Fruit fly (Drosophila melanogaster) whole organism, wandering third instar larva: ENCODE results near the gene CG33791.

ENCODE experiments used
- Abd-B ChIP-seq: fragments of >200 bp; optimal IDR thresholded peaks from 2 replicates; lab custom pipeline; 2017; ENCODE audit warnings: missing biosample characterization, missing genetic modification characterization
- CG32264 ChIP-seq: fragments of 200-800 bp; sonication (Bioruptor generic); optimal IDR thresholded peaks from 2 replicates; lab custom pipeline; 2016; ENCODE audit warnings: missing biosample characterization, missing genetic modification characterization
- CG9705 ChIP-seq: fragments of 200-800 bp; sonication (Bioruptor generic); optimal IDR thresholded peaks from 2 replicates; lab custom pipeline; 2018; ENCODE audit warnings: missing biosample characterization, mild to moderate bottlenecking, missing genetic modification characterization
- CrebA ChIP-seq: fragments of 200-800 bp; sonication (Bioruptor generic); optimal IDR thresholded peaks from 2 replicates; lab custom pipeline; 2016; ENCODE audit warnings: missing biosample characterization, mild to moderate bottlenecking, missing genetic modification characterization, borderline replicate concordance
- Dfd ChIP-seq: fragments of >200 bp; optimal IDR thresholded peaks from 2 replicates; lab custom pipeline; 2017; ENCODE audit warnings: missing biosample characterization, missing genetic modification characterization
- Dif ChIP-seq: fragments of 200-275, 200-300 bp; sonication (Bioruptor generic); optimal IDR thresholded peaks from 2 replicates; lab custom pipeline; 2018; ENCODE audit warnings: missing biosample characterization, missing genetic modification characterization; ENCODE audit not compliant: partially characterized antibody
- GATAd ChIP-seq: sonication (Bioruptor generic); optimal IDR thresholded peaks from 2 replicates; lab custom pipeline; 2016; ENCODE audit warnings: missing biosample characterization, missing genetic modification characterization
- HLH106 ChIP-seq: fragments of 200-800 bp; optimal IDR thresholded peaks from 3 replicates; lab custom pipeline; 2019; ENCODE audit warnings: missing biosample characterization, mild to moderate bottlenecking, missing genetic modification characterization, moderate library complexity
- Hnf4 ChIP-seq: fragments of 200-800 bp; sonication (Bioruptor generic); optimal IDR thresholded peaks from 2 replicates; lab custom pipeline; 2016; ENCODE audit warnings: missing biosample characterization, mild to moderate bottlenecking, missing genetic modification characterization
- Hr78 ChIP-seq: fragments of >200 bp; optimal IDR thresholded peaks from 2 replicates; lab custom pipeline; 2017; ENCODE audit warnings: missing biosample characterization, missing genetic modification characterization
- Hr83 ChIP-seq: fragments of 200-300 bp; sonication (Bioruptor generic); optimal IDR thresholded peaks from 2 replicates; lab custom pipeline; 2016; ENCODE audit warnings: missing biosample characterization, mild to moderate bottlenecking, missing genetic modification characterization, moderate library complexity; ENCODE audit not compliant: poor library complexity, severe bottlenecking
- Jra ChIP-seq: sonication (Bioruptor generic); optimal IDR thresholded peaks from 2 replicates; lab custom pipeline; 2016; ENCODE audit warnings: missing biosample characterization, missing genetic modification characterization
- Mio ChIP-seq: sonication (Bioruptor generic); optimal IDR thresholded peaks from 2 replicates; lab custom pipeline; 2016; ENCODE audit warnings: missing biosample characterization, missing genetic modification characterization
- Myc ChIP-seq: fragments of >200 bp; optimal IDR thresholded peaks from 2 replicates; lab custom pipeline; 2017
- N ChIP-seq: fragments of >200 bp; optimal IDR thresholded peaks from 2 replicates; lab custom pipeline; 2018; ENCODE audit warnings: missing biosample characterization, missing external identifiers, missing genetic modification characterization
- OdsH ChIP-seq: fragments of 200-800 bp; sonication (Bioruptor generic); optimal IDR thresholded peaks from 2 replicates; lab custom pipeline; 2016; ENCODE audit warnings: missing biosample characterization, mild to moderate bottlenecking, missing genetic modification characterization
- Rel ChIP-seq, 2 experiments: fragments of 200-800 bp; sonication (Bioruptor generic) in 1 of 2; optimal IDR thresholded peaks; 2 replicates in 1 of 2; 3 replicates in 1 of 2; lab custom pipeline; 2016 to 2019; ENCODE audit warnings: mild to moderate bottlenecking in 2 of 2, missing biosample characterization in 2 of 2, missing genetic modification characterization in 2 of 2, moderate library complexity in 1 of 2
- Sp1 ChIP-seq: fragments of 200-800 bp; sonication (Bioruptor generic); optimal IDR thresholded peaks from 3 replicates; lab custom pipeline; 2019; ENCODE audit warnings: missing biosample characterization, mild to moderate bottlenecking, missing genetic modification characterization, moderate library complexity
- Vsx2 ChIP-seq: fragments of 200-300, 225-300 bp; sonication (Bioruptor generic); optimal IDR thresholded peaks from 2 replicates; lab custom pipeline; 2018; ENCODE audit warnings: missing biosample characterization, missing genetic modification characterization; ENCODE audit not compliant: partially characterized antibody
- br ChIP-seq: fragments of 200-800 bp; sonication (Bioruptor generic); optimal IDR thresholded peaks from 2 replicates; lab custom pipeline; 2016; ENCODE audit warnings: missing biosample characterization, missing genetic modification characterization
- brk ChIP-seq: fragments of 200-800 bp; sonication (Bioruptor generic); optimal IDR thresholded peaks from 2 replicates; lab custom pipeline; 2016; ENCODE audit warnings: missing biosample characterization, mild to moderate bottlenecking, missing genetic modification characterization
- dl ChIP-seq, 2 experiments: fragments of 175-275, 200-275 bp in 1 of 2; fragments of 200-275 bp in 1 of 2; sonication (Bioruptor generic); optimal IDR thresholded peaks; lab custom pipeline; 2018; ENCODE audit warnings: mild to moderate bottlenecking in 2 of 2, missing biosample characterization in 2 of 2, missing genetic modification characterization in 2 of 2, moderate library complexity in 2 of 2; ENCODE audit not compliant: partially characterized antibody in 2 of 2, insufficient read depth in 1 of 2
- dmrt93B ChIP-seq: fragments of 200-800 bp; sonication (Bioruptor generic); optimal IDR thresholded peaks from 2 replicates; lab custom pipeline; 2018; ENCODE audit warnings: missing biosample characterization, mild to moderate bottlenecking, missing genetic modification characterization
- dsf ChIP-seq: sonication (Bioruptor generic); optimal IDR thresholded peaks from 2 replicates; lab custom pipeline; 2016; ENCODE audit warnings: missing biosample characterization, missing genetic modification characterization, borderline replicate concordance
- ey ChIP-seq: fragments of 200-800 bp; sonication (Bioruptor generic); optimal IDR thresholded peaks from 2 replicates; lab custom pipeline; 2016; ENCODE audit warnings: missing biosample characterization, missing genetic modification characterization
- foxo ChIP-seq, 2 experiments: fragments of 200-800 bp; sonication (Bioruptor generic); optimal IDR thresholded peaks; 2 replicates in 1 of 2; 3 replicates in 1 of 2; lab custom pipeline; 2016 to 2017; ENCODE audit warnings: missing biosample characterization in 2 of 2, missing genetic modification characterization in 2 of 2
- fru ChIP-seq: fragments of 200-800 bp; sonication (Bioruptor generic); optimal IDR thresholded peaks from 3 replicates; lab custom pipeline; 2016; ENCODE audit warnings: missing biosample characterization, mild to moderate bottlenecking, missing genetic modification characterization
- h ChIP-seq: fragments of 200-800 bp; sonication (Bioruptor generic); optimal IDR thresholded peaks from 3 replicates; lab custom pipeline; 2016; ENCODE audit warnings: missing biosample characterization, mild to moderate bottlenecking, missing genetic modification characterization
- jim ChIP-seq: fragments of 175-275, 200-325 bp; sonication (Bioruptor generic); optimal IDR thresholded peaks from 2 replicates; lab custom pipeline; 2016; ENCODE audit warnings: missing biosample characterization, mild to moderate bottlenecking, missing genetic modification characterization
- lola ChIP-seq: fragments of >200 bp; optimal IDR thresholded peaks from 2 replicates; lab custom pipeline; 2017; ENCODE audit warnings: missing biosample characterization, missing genetic modification characterization
- pan ChIP-seq: fragments of >200 bp; optimal IDR thresholded peaks from 2 replicates; lab custom pipeline; 2017
- psq ChIP-seq: fragments of 200-800 bp; sonication (Bioruptor generic); optimal IDR thresholded peaks from 3 replicates; lab custom pipeline; 2017; ENCODE audit warnings: missing biosample characterization, mild to moderate bottlenecking, missing genetic modification characterization, moderate library complexity
- rgr ChIP-seq: fragments of 200-800 bp; sonication (Bioruptor generic); optimal IDR thresholded peaks from 3 replicates; lab custom pipeline; 2016; ENCODE audit warnings: missing biosample characterization, mild to moderate bottlenecking, missing genetic modification characterization
- sage ChIP-seq: fragments of 200-800 bp; sonication (Bioruptor generic); optimal IDR thresholded peaks from 2 replicates; lab custom pipeline; 2016; ENCODE audit warnings: missing biosample characterization, mild to moderate bottlenecking, missing genetic modification characterization
- sv ChIP-seq: fragments of 200-800 bp; sonication (Bioruptor generic); optimal IDR thresholded peaks from 3 replicates; lab custom pipeline; 2016; ENCODE audit warnings: missing biosample characterization, missing genetic modification characterization
- tai ChIP-seq: sonication (Bioruptor generic); optimal IDR thresholded peaks from 2 replicates; lab custom pipeline; 2016; ENCODE audit warnings: missing biosample characterization, missing genetic modification characterization
- usp ChIP-seq: fragments of >200 bp; optimal IDR thresholded peaks from 2 replicates; lab custom pipeline; 2017; ENCODE audit warnings: missing biosample characterization, missing genetic modification characterization
- woc ChIP-seq: sonication (Bioruptor generic); optimal IDR thresholded peaks from 2 replicates; lab custom pipeline; 2016; ENCODE audit warnings: missing biosample characterization, mild to moderate bottlenecking, missing genetic modification characterization

The CG33791 gene

DNA sequence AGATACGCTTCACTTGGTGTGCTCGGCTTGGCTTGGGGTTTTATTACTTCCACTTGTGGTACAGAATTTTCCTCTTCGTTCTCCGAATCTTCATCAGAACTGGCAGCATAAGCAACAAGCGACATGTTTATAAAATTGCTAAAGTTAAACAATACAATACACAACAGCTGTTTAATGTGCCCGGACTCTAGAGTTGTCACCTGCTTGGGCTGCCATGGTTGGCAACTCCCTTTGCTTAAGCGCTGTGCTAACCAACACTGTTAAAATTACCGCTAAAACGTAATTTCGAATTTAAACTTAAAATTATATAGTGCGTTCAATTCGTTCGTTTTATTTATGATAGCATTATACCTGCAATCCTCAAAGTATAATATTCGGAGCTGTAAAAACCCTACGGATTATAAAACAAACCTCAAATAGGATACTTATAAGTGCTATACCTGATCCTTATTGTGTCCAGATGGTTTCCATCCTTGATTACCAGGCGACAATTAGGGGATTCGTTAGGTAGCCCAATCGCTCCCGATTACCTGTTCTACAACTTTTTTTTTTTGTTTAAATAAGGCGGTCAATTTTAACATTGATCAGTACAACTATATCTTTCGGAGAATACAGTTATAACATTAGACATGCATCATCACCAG, 44.6 kb downstream of the CG33791 start, which contains the start of the genes CG17249 and Bro:
TSS of gene CG17249 (minus strand) at position 189 of the 644 bp plus-strand sequence.
TSS of gene Bro (plus strand) at position 594 of the 644 bp plus-strand sequence.
- peak; percentile 16 for TF ChIP-seq OdsH (GFP tag; lab: Kevin White, UChicago)
- no peak for TF ChIP-seq pan (lab: Kevin White, UChicago)
- no peak for TF ChIP-seq dmrt93B (GFP tag; lab: Kevin White, UChicago)
- TF ChIP-seq GATAd (GFP tag; lab: Kevin White, UChicago): no peak
- TF ChIP-seq Rel (GFP tag; optimal IDR thresholded peaks at IDR 0.05; lab: Kevin White, UChicago): no peak
- TF ChIP-seq Rel (tag; optimal IDR thresholded peaks at IDR 0.05; lab: Kevin White, UChicago): no peak
- TF ChIP-seq N (GFP tag; lab: Kevin White, UChicago): no peak
- no peak for TF ChIP-seq usp (GFP tag; lab: Kevin White, UChicago)
- no peak for TF ChIP-seq brk
- no peak for TF ChIP-seq Hr78
- TF ChIP-seq CG9705 (GFP tag; lab: Kevin White, UChicago): no peak
- no peak for TF ChIP-seq HLH106 (tag; lab: Kevin White, UChicago)
- TF ChIP-seq Mio (GFP tag; lab: Kevin White, UChicago): no peak
- no peak for TF ChIP-seq Dfd (GFP tag; lab: Kevin White, UChicago)
- peak; percentile 86 for TF ChIP-seq Hr83 (GFP tag; lab: Kevin White, UChicago)
- peak; percentile 37 for TF ChIP-seq ey (GFP tag; lab: Kevin White, UChicago)
- no peak for TF ChIP-seq Abd-B (GFP tag; lab: Kevin White, UChicago)
- TF ChIP-seq sv (GFP tag; lab: Kevin White, UChicago): peak; percentile 38
- no peak for TF ChIP-seq Jra (GFP tag; lab: Kevin White, UChicago)
- TF ChIP-seq foxo (GFP tag; optimal IDR thresholded peaks at IDR 0.05; lab: Kevin White, UChicago): peak in 1 of 2 experiments; percentile 44
- TF ChIP-seq dl (GFP tag; optimal IDR thresholded peaks at IDR 0.05; lab: Kevin White, UChicago; ENCODE audit: insufficient read depth in 1 of 2, partially characterized antibody in 2 of 2): no peak
- no peak for TF ChIP-seq lola
- no peak for TF ChIP-seq CG32264 (GFP tag; lab: Kevin White, UChicago)
- no peak for TF ChIP-seq Vsx2 (GFP tag; lab: Kevin White, UChicago)
- no peak for TF ChIP-seq dsf (GFP tag; lab: Kevin White, UChicago)
- no peak for TF ChIP-seq tai (GFP tag; lab: Kevin White, UChicago)
- TF ChIP-seq Hnf4 (GFP tag; lab: Kevin White, UChicago): peak; percentile 80
- TF ChIP-seq CrebA (GFP tag; lab: Kevin White, UChicago): no peak
- TF ChIP-seq jim: no peak
- TF ChIP-seq br (GFP tag; lab: Kevin White, UChicago): no peak
- TF ChIP-seq psq (GFP tag; lab: Kevin White, UChicago): peak; percentile 2
- no peak for TF ChIP-seq Sp1 (GFP tag; lab: Kevin White, UChicago)
- TF ChIP-seq sage (GFP tag; lab: Kevin White, UChicago): no peak
- peak; percentile 67 for TF ChIP-seq rgr (GFP tag; lab: Kevin White, UChicago)
- TF ChIP-seq Myc (lab: Kevin White, UChicago): peak; percentile 51
- TF ChIP-seq fru (GFP tag; lab: Kevin White, UChicago): no peak
- TF ChIP-seq woc (GFP tag; lab: Kevin White, UChicago): no peak
- peak; percentile 25 for TF ChIP-seq Dif (GFP tag; lab: Kevin White, UChicago)
- no peak for TF ChIP-seq h (GFP tag; lab: Kevin White, UChicago)

DNA sequence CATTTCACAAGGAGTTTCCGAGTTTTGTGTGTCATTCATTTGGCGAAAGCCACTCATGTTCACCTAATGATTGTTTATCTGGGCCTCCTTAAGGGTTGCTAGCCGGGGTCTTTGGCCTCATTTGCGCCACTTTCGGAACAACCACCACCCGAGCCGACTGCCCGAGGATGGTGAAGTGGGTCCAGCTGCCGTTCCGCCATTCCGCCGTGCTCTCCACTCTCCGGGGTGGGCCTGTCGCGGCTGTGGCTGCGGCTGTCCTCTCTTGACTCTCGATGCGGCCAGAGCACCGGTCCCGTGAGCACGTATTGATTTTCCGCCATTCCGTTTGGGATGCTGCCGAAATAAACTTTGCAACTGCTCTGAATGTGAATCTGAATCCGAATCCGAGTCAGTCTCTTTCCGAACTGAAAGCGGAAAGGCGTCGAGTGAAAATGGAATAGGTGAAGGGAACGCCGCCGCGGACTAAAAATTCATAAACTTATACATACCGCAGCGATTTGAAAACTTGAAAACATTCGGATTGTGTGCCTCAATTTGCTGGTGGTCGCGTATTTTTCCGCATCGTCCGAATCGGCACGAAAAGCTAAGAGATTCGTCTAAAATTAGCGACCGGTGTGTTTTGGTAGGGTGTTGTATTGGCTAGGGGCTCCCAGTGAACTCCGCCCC, 46.1 kb downstream of the CG33791 start, which contains the start of gene CG13920:
TSS of gene CG13920 (plus strand) at position 255 of the 666 bp plus-strand sequence.
- TF ChIP-seq h (GFP tag; lab: Kevin White, UChicago) (no peak), N (GFP tag; lab: Kevin White, UChicago) (no peak), Dif (GFP tag; lab: Kevin White, UChicago) (peak; percentile 10)
